Fruit fly (Drosophila melanogaster) whole organism, embryonic: ENCODE measurements around the gene CG7987.

Experiments used
- Atf-2 ChIP-seq: fragments of 200-800 bp; sonication (Bioruptor generic); optimal IDR thresholded peaks from 2 replicates; lab custom pipeline; 2016; ENCODE audit warnings: missing biosample characterization, missing genetic modification characterization
- CG11695 ChIP-seq: fragments of 200-800 bp; sonication (Bioruptor generic); IDR thresholded peaks from 3 replicates; pipeline ENCODE4 v1.3.6; 2022; ENCODE audit warnings: missing biosample characterization, missing genetic modification characterization
- CG12219 ChIP-seq: fragments of 200-800 bp; sonication (Bioruptor generic); optimal IDR thresholded peaks from 3 replicates; lab custom pipeline; 2018; ENCODE audit warnings: missing biosample characterization, mild to moderate bottlenecking, missing genetic modification characterization
- CG12744 ChIP-seq: fragments of 200-800 bp; sonication (Bioruptor generic); optimal IDR thresholded peaks from 2 replicates; lab custom pipeline; 2016; ENCODE audit warnings: missing biosample characterization, missing genetic modification characterization
- CG12942 ChIP-seq: fragments of 200-800 bp; sonication (Bioruptor generic); optimal IDR thresholded peaks from 3 replicates; lab custom pipeline; 2016; ENCODE audit warnings: missing biosample characterization, missing genetic modification characterization
- CG14014 ChIP-seq: fragments of 200-800 bp; sonication (Bioruptor generic); IDR thresholded peaks from 2 replicates; pipeline ENCODE4 v1.3.6; 2022; ENCODE audit warnings: missing biosample characterization, missing genetic modification characterization
- CG14710 ChIP-seq: fragments of 200-800 bp; sonication (Bioruptor generic); optimal IDR thresholded peaks from 3 replicates; lab custom pipeline; 2019; ENCODE audit warnings: missing biosample characterization, mild to moderate bottlenecking, missing genetic modification characterization, moderate library complexity
- CG15514 ChIP-seq: fragments of 200-800 bp; sonication (Bioruptor generic); optimal IDR thresholded peaks from 3 replicates; lab custom pipeline; 2017; ENCODE audit warnings: missing biosample characterization, missing genetic modification characterization, mild to moderate bottlenecking, moderate library complexity, missing genetic modification reagents
- CG15696 ChIP-seq: fragments of 200-800 bp; sonication (Bioruptor generic); optimal IDR thresholded peaks from 2 replicates; lab custom pipeline; 2019; ENCODE audit warnings: missing biosample characterization, mild to moderate bottlenecking, missing genetic modification characterization, moderate library complexity
- CG17912 ChIP-seq: fragments of 200-800 bp; sonication (Bioruptor generic); optimal IDR thresholded peaks from 2 replicates; lab custom pipeline; 2018; ENCODE audit warnings: missing biosample characterization, mild to moderate bottlenecking, missing genetic modification characterization
- CG1832 ChIP-seq: fragments of 200-800 bp; sonication (Bioruptor generic); optimal IDR thresholded peaks from 2 replicates; lab custom pipeline; 2017; ENCODE audit warnings: missing biosample characterization, mild to moderate bottlenecking, missing genetic modification characterization, inconsistent platforms
- CG2120 ChIP-seq: fragments of 200-800 bp; sonication (Bioruptor generic); optimal IDR thresholded peaks from 3 replicates; lab custom pipeline; 2016; ENCODE audit warnings: missing biosample characterization, missing genetic modification characterization
- CG2202 ChIP-seq: fragments of 200-800 bp; sonication (Bioruptor generic); optimal IDR thresholded peaks from 2 replicates; lab custom pipeline; 2018; ENCODE audit warnings: missing biosample characterization, mild to moderate bottlenecking, missing genetic modification characterization
- CG31441 ChIP-seq: fragments of 200-800 bp; sonication (Bioruptor generic); IDR thresholded peaks from 2 replicates; pipeline ENCODE4 v1.3.6; 2022; ENCODE audit warnings: missing biosample characterization, missing genetic modification characterization
- CG3407 ChIP-seq: fragments of 200-800 bp; sonication (Bioruptor generic); optimal IDR thresholded peaks from 2 replicates; lab custom pipeline; 2018; ENCODE audit warnings: missing biosample characterization, mild to moderate bottlenecking, missing genetic modification characterization
- CG3726 ChIP-seq: fragments of 200-800 bp; sonication (Bioruptor generic); IDR thresholded peaks from 3 replicates; pipeline ENCODE4, ENCODE4 v1.3.6; 2022; ENCODE audit warnings: missing biosample characterization, missing genetic modification characterization
- CG4404 ChIP-seq: fragments of 200-800 bp; sonication (Bioruptor generic); IDR thresholded peaks from 2 replicates; pipeline ENCODE4 v1.3.6; 2022; ENCODE audit warnings: missing biosample characterization, missing genetic modification characterization
- CG4424 ChIP-seq: fragments of 200-800 bp; sonication (Bioruptor generic); optimal IDR thresholded peaks from 3 replicates; lab custom pipeline; 2016; ENCODE audit warnings: missing biosample characterization, missing genetic modification characterization
- CG4820 ChIP-seq: fragments of 200-800 bp; sonication (Bioruptor generic); optimal IDR thresholded peaks from 3 replicates; lab custom pipeline; 2016; ENCODE audit warnings: missing biosample characterization, missing genetic modification characterization
- CG6254 ChIP-seq: fragments of 200-800 bp; sonication (Bioruptor generic); optimal IDR thresholded peaks from 3 replicates; lab custom pipeline; 2017; ENCODE audit warnings: mild to moderate bottlenecking, missing biosample characterization, missing genetic modification reagents, missing genetic modification characterization
- CG6683 ChIP-seq: fragments of 200-800 bp; sonication (Bioruptor generic); optimal IDR thresholded peaks from 2 replicates; lab custom pipeline; 2017; ENCODE audit warnings: missing biosample characterization, mild to moderate bottlenecking, missing genetic modification characterization, missing genetic modification reagents
- CG6765 ChIP-seq: fragments of 200-800 bp; sonication (Bioruptor generic); optimal IDR thresholded peaks from 3 replicates; lab custom pipeline; 2017; ENCODE audit warnings: missing biosample characterization, mild to moderate bottlenecking, missing genetic modification characterization
- CG7271 ChIP-seq: fragments of 200-800 bp; sonication (Bioruptor generic); optimal IDR thresholded peaks from 2 replicates; lab custom pipeline; 2018; ENCODE audit warnings: missing biosample characterization, mild to moderate bottlenecking, missing genetic modification characterization, moderate library complexity
- CG7357 ChIP-seq: fragments of 200-800 bp; sonication (Bioruptor generic); IDR thresholded peaks from 3 replicates; pipeline ENCODE4 v1.3.6; 2022; ENCODE audit warnings: missing biosample characterization, missing genetic modification characterization
- CG8388 ChIP-seq: fragments of 200-800 bp; sonication (Bioruptor generic); optimal IDR thresholded peaks from 2 replicates; lab custom pipeline; 2019; ENCODE audit warnings: missing biosample characterization, mild to moderate bottlenecking, missing genetic modification characterization, moderate library complexity
- CTCF ChIP-seq: fragments of 200-800 bp; sonication (Bioruptor generic); optimal IDR thresholded peaks from 2 replicates; lab custom pipeline; 2017; ENCODE audit warnings: missing biosample characterization, mild to moderate bottlenecking, missing genetic modification characterization, moderate library complexity
- Fer1 ChIP-seq: fragments of 200-800 bp; sonication (Bioruptor generic); optimal IDR thresholded peaks from 2 replicates; lab custom pipeline; 2017; ENCODE audit warnings: missing biosample characterization, mild to moderate bottlenecking, missing genetic modification characterization
- Hand ChIP-seq: fragments of 200-800 bp; sonication (Bioruptor generic); optimal IDR thresholded peaks from 2 replicates; lab custom pipeline; 2017; ENCODE audit warnings: mild to moderate bottlenecking, missing biosample characterization, missing genetic modification reagents, missing genetic modification characterization
- NC2β ChIP-seq: fragments of 200-800 bp; sonication (Bioruptor generic); optimal IDR thresholded peaks from 2 replicates; lab custom pipeline; 2016; ENCODE audit warnings: missing biosample characterization, missing genetic modification characterization
- Optix ChIP-seq: fragments of 200-800 bp; sonication (Bioruptor generic); IDR thresholded peaks from 3 replicates; pipeline ENCODE4 v1.3.6; 2022; ENCODE audit warnings: missing biosample characterization, missing genetic modification characterization
- Ravus ChIP-seq: fragments of 200-800 bp; sonication (Bioruptor generic); IDR thresholded peaks from 2 replicates; pipeline ENCODE4 v1.3.6; 2022; ENCODE audit warnings: missing biosample characterization, missing genetic modification characterization
- Ssrp ChIP-seq: fragments of 200-800 bp; sonication (Bioruptor generic); optimal IDR thresholded peaks from 2 replicates; lab custom pipeline; 2018; ENCODE audit warnings: missing biosample characterization, mild to moderate bottlenecking, missing genetic modification characterization, moderate library complexity
- Xbp1 ChIP-seq: fragments of 200-800 bp; sonication (Bioruptor generic); optimal IDR thresholded peaks from 3 replicates; lab custom pipeline; 2016; ENCODE audit warnings: missing biosample characterization, mild to moderate bottlenecking, missing genetic modification characterization
- abd-A ChIP-seq: fragments of 200-800 bp; sonication (Bioruptor generic); optimal IDR thresholded peaks from 3 replicates; lab custom pipeline; 2019; ENCODE audit warnings: missing biosample characterization, mild to moderate bottlenecking, missing genetic modification characterization, moderate library complexity
- al ChIP-seq: fragments of 200-800 bp; sonication (Bioruptor generic); IDR thresholded peaks from 2 replicates; pipeline ENCODE4 v1.3.6; 2022; ENCODE audit warnings: missing biosample characterization, missing genetic modification characterization
- ato ChIP-seq: fragments of 200-800 bp; sonication (Bioruptor generic); IDR thresholded peaks from 2 replicates; pipeline ENCODE4 v1.3.6; 2022; ENCODE audit warnings: missing biosample characterization, missing genetic modification characterization; ENCODE audit not compliant: partially characterized antibody
- cg ChIP-seq: fragments of 200-800 bp; sonication (Bioruptor generic); optimal IDR thresholded peaks from 3 replicates; lab custom pipeline; 2019; ENCODE audit warnings: missing biosample characterization, mild to moderate bottlenecking, missing genetic modification characterization, moderate library complexity
- corto ChIP-seq: fragments of 200-800 bp; sonication (Bioruptor generic); optimal IDR thresholded peaks from 2 replicates; lab custom pipeline; 2016; ENCODE audit warnings: missing biosample characterization, mild to moderate bottlenecking, missing genetic modification characterization, moderate library complexity
- en ChIP-seq: fragments of 200-800 bp; sonication (Bioruptor generic); optimal IDR thresholded peaks from 2 replicates; lab custom pipeline; 2016; ENCODE audit warnings: missing biosample characterization, missing genetic modification characterization
- fd64A ChIP-seq: fragments of 200-800 bp; sonication (Bioruptor generic); optimal IDR thresholded peaks from 3 replicates; lab custom pipeline; 2018; ENCODE audit warnings: missing biosample characterization, mild to moderate bottlenecking, missing genetic modification characterization
- gfzf ChIP-seq: fragments of 200-800 bp; sonication (Bioruptor generic); optimal IDR thresholded peaks from 2 replicates; lab custom pipeline; 2016; ENCODE audit warnings: missing biosample characterization, mild to moderate bottlenecking, missing genetic modification characterization, moderate library complexity
- gro ChIP-seq: fragments of 200-800 bp; sonication (Bioruptor generic); optimal IDR thresholded peaks from 2 replicates; lab custom pipeline; 2016; ENCODE audit warnings: missing biosample characterization, missing genetic modification characterization
- mirr ChIP-seq: fragments of 200-800 bp; sonication (Bioruptor generic); optimal IDR thresholded peaks from 3 replicates; lab custom pipeline; 2018; ENCODE audit warnings: missing biosample characterization, mild to moderate bottlenecking, missing genetic modification characterization
- nerfin-1 ChIP-seq: fragments of 200-800 bp; sonication (Bioruptor generic); optimal IDR thresholded peaks from 3 replicates; lab custom pipeline; 2019; ENCODE audit warnings: missing biosample characterization, mild to moderate bottlenecking, missing genetic modification characterization, moderate library complexity
- otp ChIP-seq: fragments of 200-800 bp; sonication (Bioruptor generic); IDR thresholded peaks from 3 replicates; pipeline ENCODE4, ENCODE4 v1.3.6; 2022; ENCODE audit warnings: missing biosample characterization, missing genetic modification characterization
- pzg ChIP-seq: fragments of 200-800 bp; sonication (Bioruptor generic); optimal IDR thresholded peaks from 3 replicates; lab custom pipeline; 2018; ENCODE audit warnings: missing biosample characterization, mild to moderate bottlenecking, missing genetic modification characterization, moderate library complexity
- ro ChIP-seq: fragments of 200-800 bp; sonication (Bioruptor generic); IDR thresholded peaks from 2 replicates; pipeline ENCODE4 v1.3.6; 2022; ENCODE audit warnings: missing biosample characterization, missing genetic modification characterization
- sc ChIP-seq, 3 experiments: fragments of >200 bp in 2 of 3; fragments of 200-800 bp in 1 of 3; sonication (Bioruptor generic) in 1 of 3; optimal IDR thresholded peaks; 2 replicates in 2 of 3; 3 replicates in 1 of 3; lab custom pipeline; 2017; ENCODE audit warnings: mild to moderate bottlenecking in 1 of 3, missing biosample characterization in 1 of 3, missing genetic modification characterization in 1 of 3, missing genetic modification reagents in 1 of 3
- sd ChIP-seq: fragments of 200-800 bp; sonication (Bioruptor generic); optimal IDR thresholded peaks from 3 replicates; lab custom pipeline; 2018; ENCODE audit warnings: missing biosample characterization, mild to moderate bottlenecking, missing genetic modification characterization, moderate library complexity

Gene CG7987

DNA sequence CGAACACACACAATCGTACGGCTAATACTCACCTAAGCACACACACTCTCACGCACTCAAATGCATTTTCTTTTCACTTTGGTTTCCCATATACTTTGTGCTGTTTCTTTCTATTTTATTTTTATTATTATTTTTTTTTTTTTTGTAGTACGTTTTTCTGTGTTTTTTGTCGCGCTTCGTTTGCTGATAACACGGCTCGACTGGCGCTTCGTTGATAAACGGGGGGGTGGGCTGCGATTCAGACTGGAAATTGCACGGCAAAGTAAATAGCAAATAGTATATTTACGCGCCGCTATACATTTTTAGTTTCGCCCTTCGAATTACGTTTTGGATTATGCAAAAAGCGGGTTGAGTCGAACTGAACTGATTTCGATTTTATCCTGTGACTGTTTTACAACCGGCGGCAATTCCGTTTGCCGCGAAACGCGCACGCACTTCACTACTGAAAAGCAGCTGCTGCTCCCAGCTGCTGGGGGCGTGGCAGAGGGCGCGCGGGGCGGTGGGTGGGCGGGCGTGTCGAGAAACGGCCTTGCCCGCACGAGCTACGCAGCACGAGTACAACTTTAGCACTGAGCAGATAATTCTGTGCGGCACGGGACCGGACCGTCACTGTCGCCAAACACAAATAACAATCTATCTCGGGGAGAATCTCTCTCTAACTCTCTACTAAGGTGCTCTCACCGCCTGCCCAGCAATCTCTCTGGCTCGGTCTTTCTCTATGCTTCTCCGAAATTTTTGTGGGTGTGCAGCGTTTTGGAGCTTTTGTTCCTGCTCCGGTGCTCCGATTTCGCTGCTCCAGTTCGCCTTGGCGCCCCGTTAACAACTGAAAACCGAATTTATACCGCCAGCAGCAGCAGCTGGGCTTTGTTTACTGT is 18.0 kb downstream of the CG7987 start, which contains the start of gene Pde6 (continued):
- TF ChIP-seq en (GFP tag; lab: Kevin White, UChicago) (no peak), Ravus (GFP tag; lab: Robert Waterston, UW) (peak; percentile 54), CG4404 (GFP tag; lab: Robert Waterston, UW) (no peak), CG6683 (GFP tag; lab: Kevin White, UChicago) (no peak), CG4820 (no peak), CG2202 (tag; lab: Kevin White, UChicago) (no peak), CG8388 (GFP tag; lab: Kevin White, UChicago) (no peak), fd64A (GFP tag; lab: Kevin White, UChicago) (no peak), CG3407 (GFP tag; lab: Kevin White, UChicago) (no peak), ro (GFP tag; lab: Robert Waterston, UW) (no peak), CG7357 (no peak), CG31441 (no peak), CG7271 (no peak), Fer1 (GFP tag; lab: Kevin White, UChicago) (no peak), gfzf (no peak), CG3726 (no peak), ato (GFP tag; lab: Robert Waterston, UW) (no peak), al (GFP tag; lab: Robert Waterston, UW) (no peak), CG2120 (GFP tag; lab: Kevin White, UChicago) (no peak), CG1832 (GFP tag; lab: Kevin White, UChicago) (no peak), Hand (GFP tag; lab: Kevin White, UChicago) (no peak), CG17912 (GFP tag; lab: Kevin White, UChicago) (no peak), mirr (GFP tag; lab: Kevin White, UChicago) (peak; percentile 54), CTCF (GFP tag; lab: Kevin White, UChicago) (no peak), CG15514 (GFP tag; lab: Kevin White, UChicago) (no peak), CG12744 (GFP tag; lab: Kevin White, UChicago) (no peak), otp (GFP tag; lab: Robert Waterston, UW) (no peak), CG12942 (no peak), Optix (GFP tag; lab: Robert Waterston, UW) (0 out of 3 replicates have a peak, but pooled peaks have one; percentile 35), CG11695 (GFP tag; lab: Robert Waterston, UW) (no peak), CG6765 (no peak), CG14014 (GFP tag; lab: Robert Waterston, UW) (no peak), CG12219 (no peak), CG14710 (tag; lab: Kevin White, UChicago) (no peak), cg (no peak), sc (optimal IDR thresholded peaks at IDR 0.05; lab: Kevin White, UChicago) (no peak), sc (GFP tag; optimal IDR thresholded peaks at IDR 0.05; lab: Kevin White, UChicago) (no peak), Atf-2 (no peak), gro (GFP tag; lab: Kevin White, UChicago) (no peak), corto (GFP tag; lab: Kevin White, UChicago) (no peak), Xbp1 (GFP tag; lab: Kevin White, UChicago) (no peak), CG15696 (tag; lab: Kevin White, UChicago) (no peak), abd-A (tag; lab: Kevin White, UChicago) (no peak), CG6254 (no peak), sd (no peak), nerfin-1 (tag; lab: Kevin White, UChicago) (no peak), pzg (GFP tag; lab: Kevin White, UChicago) (no peak), CG4424 (GFP tag; lab: Kevin White, UChicago) (no peak), Ssrp (tag; lab: Kevin White, UChicago) (no peak), NC2β (GFP tag; lab: Kevin White, UChicago) (no peak)
